Fruit fly (Drosophila melanogaster): ENCODE results near the gene arg.

Gene arg

DNA sequence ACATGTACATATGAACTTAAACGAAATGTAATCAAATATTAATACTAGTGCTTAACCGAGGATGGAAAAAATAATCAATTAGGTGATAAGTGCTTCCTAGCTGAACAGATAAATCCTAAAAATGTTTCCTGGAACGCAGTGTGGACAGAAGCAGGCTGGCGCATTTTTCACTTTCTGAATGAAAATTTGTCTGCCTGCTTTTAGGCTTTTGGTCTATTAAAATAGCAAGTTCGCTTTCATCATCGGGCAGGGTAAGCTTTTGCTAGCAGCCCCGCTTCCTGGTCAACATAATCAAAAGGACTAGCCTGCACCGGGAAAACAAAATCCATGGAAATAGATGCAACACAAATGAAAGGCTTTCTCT lies 15.1 kb upstream of the arg start:
- TF ChIP-seq ttk (optimal IDR thresholded peaks at IDR 0.05) (no peak), Sin3A (optimal IDR thresholded peaks at IDR 0.05) (no peak), h (optimal IDR thresholded peaks at IDR 0.05) (no peak), psq (optimal IDR thresholded peaks at IDR 0.05) (no peak), insv (optimal IDR thresholded peaks at IDR 0.05) (no peak), Myc (optimal IDR thresholded peaks at IDR 0.05) (no peak)

DNA sequence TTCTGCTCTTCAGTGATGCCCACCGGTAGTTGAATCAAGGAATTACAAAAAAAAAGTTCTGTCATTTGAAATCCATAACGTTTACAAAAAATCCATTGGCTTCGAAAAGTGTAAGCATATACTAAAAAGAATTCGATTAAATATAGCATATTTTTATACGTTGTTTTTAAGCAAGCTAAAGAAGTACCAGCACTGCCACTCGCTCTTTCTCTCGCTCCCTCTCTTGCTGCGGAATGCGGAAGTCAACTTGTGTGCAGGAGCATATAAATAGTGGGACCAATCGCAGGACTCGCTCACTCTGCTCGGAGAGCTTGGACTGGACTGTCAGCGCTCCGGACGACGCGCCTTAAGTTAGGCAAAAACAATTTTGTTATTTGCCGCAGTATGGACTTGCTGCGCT lies 14.6 kb upstream of the arg start, which contains the start of gene CG17778:
TSS of gene CG17778 (plus strand) at position 8 of the 400 bp plus-strand sequence.
- TF ChIP-seq psq (optimal IDR thresholded peaks at IDR 0.05), result no peak
- no peak for TF ChIP-seq ttk (optimal IDR thresholded peaks at IDR 0.05)
- no peak for TF ChIP-seq Sin3A (optimal IDR thresholded peaks at IDR 0.05)
- no peak for TF ChIP-seq Myc (optimal IDR thresholded peaks at IDR 0.05)
- no peak for TF ChIP-seq insv (optimal IDR thresholded peaks at IDR 0.05)
- no peak for TF ChIP-seq h (optimal IDR thresholded peaks at IDR 0.05)

DNA sequence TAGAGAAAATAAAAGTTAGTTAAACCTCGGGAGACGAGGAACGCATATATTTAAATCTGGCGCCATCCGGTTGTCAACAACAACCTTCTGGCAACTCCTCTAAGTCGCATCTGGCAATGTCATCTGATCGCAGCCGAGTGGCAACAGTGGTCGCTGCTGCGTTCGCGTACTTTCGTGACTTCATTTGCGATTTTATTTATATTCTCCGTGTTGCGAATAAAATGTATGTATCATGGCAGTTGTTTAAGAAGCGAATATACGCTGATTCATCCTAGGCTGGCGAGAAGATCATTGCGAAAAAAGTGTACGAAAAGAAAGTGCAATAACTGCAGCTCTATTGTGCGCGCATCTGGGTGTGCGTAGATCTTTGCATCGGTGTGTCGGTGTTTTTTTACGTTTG lies 12.9 kb upstream of the arg start, which contains the start of gene svr:
TSS of gene svr (plus strand) at position 121 of the 400 bp plus-strand sequence.
- TF ChIP-seq insv (optimal IDR thresholded peaks at IDR 0.05) (no peak), psq (optimal IDR thresholded peaks at IDR 0.05) (no peak), Sin3A (optimal IDR thresholded peaks at IDR 0.05) (no peak), Myc (optimal IDR thresholded peaks at IDR 0.05) (no peak)

DNA sequence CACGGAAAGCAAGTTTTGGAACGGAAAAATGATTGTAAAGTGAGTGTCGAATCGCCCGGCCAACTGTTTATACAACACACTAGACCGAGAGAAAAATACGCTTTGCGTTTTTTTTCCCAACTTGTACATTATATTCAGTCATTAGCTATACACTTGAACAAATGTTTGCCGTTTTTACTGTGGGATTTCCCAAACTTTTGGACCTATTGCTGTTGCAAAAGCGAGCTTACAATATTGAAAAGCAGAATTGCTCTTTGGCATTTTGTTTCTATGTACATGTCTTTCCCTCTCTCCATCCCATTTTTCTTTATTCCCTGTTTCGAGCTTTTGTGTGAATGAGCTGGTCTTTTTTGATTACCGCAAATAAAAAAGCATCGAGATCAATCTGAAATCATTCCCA lies 11.8 kb upstream of the arg start:
- no peak for TF ChIP-seq insv (optimal IDR thresholded peaks at IDR 0.05)
- TF ChIP-seq Myc (optimal IDR thresholded peaks at IDR 0.05), result no peak
- TF ChIP-seq ttk (optimal IDR thresholded peaks at IDR 0.05), result no peak
- TF ChIP-seq h (optimal IDR thresholded peaks at IDR 0.05), result no peak
- TF ChIP-seq Sin3A (optimal IDR thresholded peaks at IDR 0.05), result no peak
- no peak for TF ChIP-seq psq (optimal IDR thresholded peaks at IDR 0.05)

DNA sequence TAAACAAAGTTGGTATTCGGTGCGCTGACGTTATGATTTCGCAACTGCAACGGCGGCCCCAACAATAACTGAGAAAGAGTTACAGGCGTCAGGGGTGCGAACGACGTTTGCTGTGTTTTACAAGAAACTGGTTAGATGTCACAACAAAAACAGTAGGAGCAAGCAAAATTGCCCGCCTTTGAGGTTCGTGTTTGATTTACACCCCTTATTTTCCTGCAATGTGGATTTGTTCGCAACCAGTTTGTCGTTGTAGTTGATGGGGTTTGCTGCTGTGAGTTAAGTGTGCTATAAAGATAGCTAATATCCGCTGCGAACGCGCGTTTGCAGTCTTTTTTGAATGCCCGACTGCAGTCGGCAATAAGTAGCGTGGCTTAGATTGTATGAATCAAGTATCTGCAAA lies 10.8 kb upstream of the arg start:
- TF ChIP-seq psq (optimal IDR thresholded peaks at IDR 0.05) (no peak), Myc (optimal IDR thresholded peaks at IDR 0.05) (no peak), Sin3A (optimal IDR thresholded peaks at IDR 0.05) (no peak), insv (optimal IDR thresholded peaks at IDR 0.05) (no peak), h (optimal IDR thresholded peaks at IDR 0.05) (no peak), ttk (optimal IDR thresholded peaks at IDR 0.05) (no peak)

DNA sequence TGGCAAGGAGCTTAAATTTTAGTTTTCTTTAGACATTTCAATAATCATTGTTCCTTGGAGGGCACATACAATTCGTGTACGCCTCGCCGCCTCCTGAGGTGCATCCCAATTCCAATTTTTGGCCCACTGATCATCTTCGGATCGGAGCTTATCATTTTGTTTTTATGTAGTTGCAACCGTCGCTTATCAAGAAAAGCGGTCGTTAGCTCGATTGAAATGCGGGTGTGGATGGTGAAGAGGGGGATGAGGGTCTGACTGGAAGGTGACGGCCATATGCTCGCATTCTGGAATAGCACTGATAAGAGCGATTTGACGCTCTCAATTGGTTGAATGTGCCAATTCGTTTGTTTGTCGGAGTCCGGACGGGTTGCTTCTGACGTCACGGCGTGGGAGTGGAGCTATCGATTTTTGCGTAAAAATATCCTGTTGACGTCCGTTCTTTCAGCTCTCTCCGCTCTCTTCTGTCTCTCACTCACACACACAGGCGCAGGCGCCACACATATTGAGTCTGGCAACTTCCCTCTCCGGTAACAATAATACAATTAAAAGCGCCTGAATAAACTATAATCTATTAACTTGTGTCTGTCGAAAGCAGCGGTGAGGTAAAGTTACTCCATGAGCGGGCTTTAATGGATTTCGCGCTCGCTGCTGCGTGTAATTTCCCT lies 10.2 kb upstream of the arg start:
- TF ChIP-seq h (optimal IDR thresholded peaks at IDR 0.05), result no peak
- TF ChIP-seq psq (optimal IDR thresholded peaks at IDR 0.05), result no peak
- no peak for TF ChIP-seq insv (optimal IDR thresholded peaks at IDR 0.05)
- no peak for TF ChIP-seq Sin3A (optimal IDR thresholded peaks at IDR 0.05)
- no peak for TF ChIP-seq ttk (optimal IDR thresholded peaks at IDR 0.05)
- TF ChIP-seq Myc (optimal IDR thresholded peaks at IDR 0.05), result no peak

DNA sequence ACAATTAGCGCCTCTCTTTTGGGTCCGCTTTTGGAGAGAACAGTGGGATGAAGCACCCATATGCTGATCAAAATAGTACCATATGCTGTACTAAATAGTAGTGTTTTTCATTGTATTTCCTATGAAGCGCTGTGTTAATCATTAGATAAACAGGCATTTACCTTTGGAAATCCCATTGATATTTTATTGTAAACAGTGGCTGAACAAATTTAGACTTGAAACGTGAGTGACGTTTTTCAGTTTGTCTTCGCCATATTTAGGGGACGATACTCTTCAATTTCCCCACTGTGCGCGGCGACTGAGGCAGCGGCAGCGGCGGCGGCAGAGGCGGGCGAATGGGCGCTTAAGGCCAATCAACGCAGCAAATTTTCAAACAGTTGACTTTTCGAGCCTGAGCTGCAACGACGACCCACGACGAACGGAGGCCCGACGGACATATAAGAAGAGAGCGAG lies 9.6 kb upstream of the arg start:
- TF ChIP-seq insv (optimal IDR thresholded peaks at IDR 0.05) (no peak), psq (optimal IDR thresholded peaks at IDR 0.05) (no peak), Sin3A (optimal IDR thresholded peaks at IDR 0.05) (no peak), Myc (optimal IDR thresholded peaks at IDR 0.05) (no peak), h (optimal IDR thresholded peaks at IDR 0.05) (no peak), ttk (optimal IDR thresholded peaks at IDR 0.05) (no peak)

DNA sequence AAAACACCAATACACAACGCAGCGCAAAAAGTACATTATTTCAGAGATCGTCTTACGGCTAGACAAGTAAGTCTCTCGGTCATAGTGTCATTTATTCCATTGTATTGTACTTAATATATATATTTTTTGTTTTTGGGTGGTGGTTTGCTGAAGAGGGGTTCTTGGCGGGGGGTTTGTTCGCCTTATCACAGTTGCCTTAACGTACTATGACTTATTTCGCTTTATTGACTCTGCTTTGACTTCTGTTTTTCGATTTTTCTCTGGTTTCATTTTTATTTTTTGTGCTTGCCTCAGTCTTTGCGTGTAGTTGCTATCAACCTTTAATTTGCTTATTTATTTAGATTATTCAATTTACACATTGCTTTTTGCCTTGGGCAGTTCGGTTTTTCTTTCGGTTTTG lies 1.3 kb downstream of the arg start:
- no peak for TF ChIP-seq psq (optimal IDR thresholded peaks at IDR 0.05)
- no peak for TF ChIP-seq h (optimal IDR thresholded peaks at IDR 0.05)
- TF ChIP-seq Myc (optimal IDR thresholded peaks at IDR 0.05), result no peak
- TF ChIP-seq insv (optimal IDR thresholded peaks at IDR 0.05), result no peak
- no peak for TF ChIP-seq Sin3A (optimal IDR thresholded peaks at IDR 0.05)
- TF ChIP-seq ttk (optimal IDR thresholded peaks at IDR 0.05), result no peak

DNA sequence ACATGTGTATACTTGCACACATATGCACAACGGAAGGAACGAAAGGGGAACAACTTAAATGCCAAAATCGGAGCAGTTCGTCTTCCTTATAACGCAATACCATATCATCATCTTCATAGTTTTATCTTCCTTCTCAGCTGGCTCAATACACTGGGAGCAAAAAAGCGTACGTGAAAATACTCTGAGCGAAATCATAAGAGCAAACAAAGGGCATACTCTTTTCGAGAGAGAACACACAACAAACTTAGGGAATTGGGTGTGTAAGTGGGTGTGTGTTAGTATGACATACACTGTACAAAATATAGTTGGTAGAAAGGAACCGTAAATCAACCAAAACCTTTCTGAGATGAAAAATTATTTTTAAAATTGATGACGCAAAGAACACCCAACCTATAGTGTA lies 3.3 kb downstream of the arg start:
- TF ChIP-seq ttk (optimal IDR thresholded peaks at IDR 0.05) (no peak), Myc (optimal IDR thresholded peaks at IDR 0.05) (no peak), psq (optimal IDR thresholded peaks at IDR 0.05) (no peak), h (optimal IDR thresholded peaks at IDR 0.05) (no peak), insv (optimal IDR thresholded peaks at IDR 0.05) (no peak), Sin3A (optimal IDR thresholded peaks at IDR 0.05) (no peak)

DNA sequence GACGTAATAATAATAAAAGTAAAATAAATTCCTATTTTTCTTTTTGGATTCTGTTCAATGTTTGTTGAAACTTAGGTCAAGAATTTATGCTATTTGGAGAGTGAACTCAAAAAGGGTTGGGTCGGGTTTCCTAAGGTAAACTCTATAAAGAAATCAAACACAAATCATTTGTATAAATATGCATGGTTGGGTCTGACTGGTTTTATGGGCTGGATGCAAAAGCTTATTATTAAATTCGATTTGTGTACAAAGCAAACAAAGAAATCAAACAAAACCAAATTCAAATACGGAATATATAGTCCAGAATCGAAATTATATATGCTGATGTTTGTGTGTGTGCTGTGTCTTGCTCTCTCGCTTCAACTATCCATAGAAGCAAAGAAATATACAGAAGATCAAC lies 6.4 kb downstream of the arg start:
- TF ChIP-seq psq (optimal IDR thresholded peaks at IDR 0.05) (no peak), Myc (optimal IDR thresholded peaks at IDR 0.05) (no peak), insv (optimal IDR thresholded peaks at IDR 0.05) (no peak), ttk (optimal IDR thresholded peaks at IDR 0.05) (no peak), h (optimal IDR thresholded peaks at IDR 0.05) (no peak)

DNA sequence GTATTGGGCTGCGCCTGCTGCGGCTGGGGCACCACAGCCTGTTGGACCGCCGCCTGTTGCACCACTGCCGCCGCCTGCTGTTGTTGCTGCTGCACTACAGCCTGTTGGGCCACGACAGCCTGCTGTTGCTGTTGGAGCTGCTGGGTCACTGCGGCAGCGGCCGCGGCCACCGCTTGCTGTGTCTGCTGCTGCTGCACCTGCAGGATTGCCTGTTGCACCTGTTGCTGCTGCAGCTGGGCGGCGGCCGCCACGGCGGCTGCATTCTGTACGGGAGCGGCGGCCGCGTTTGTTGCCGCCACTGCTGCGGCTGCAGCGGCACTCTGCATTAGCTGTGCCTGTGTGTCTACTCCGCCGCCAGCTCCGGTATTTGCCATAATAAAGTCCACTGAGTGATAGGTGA lies 9.6 kb downstream of the arg start:
- TF ChIP-seq Sin3A (optimal IDR thresholded peaks at IDR 0.05), result no peak
- TF ChIP-seq Myc (optimal IDR thresholded peaks at IDR 0.05), result no peak
- no peak for TF ChIP-seq psq (optimal IDR thresholded peaks at IDR 0.05)
- no peak for TF ChIP-seq ttk (optimal IDR thresholded peaks at IDR 0.05)
- no peak for TF ChIP-seq insv (optimal IDR thresholded peaks at IDR 0.05)

DNA sequence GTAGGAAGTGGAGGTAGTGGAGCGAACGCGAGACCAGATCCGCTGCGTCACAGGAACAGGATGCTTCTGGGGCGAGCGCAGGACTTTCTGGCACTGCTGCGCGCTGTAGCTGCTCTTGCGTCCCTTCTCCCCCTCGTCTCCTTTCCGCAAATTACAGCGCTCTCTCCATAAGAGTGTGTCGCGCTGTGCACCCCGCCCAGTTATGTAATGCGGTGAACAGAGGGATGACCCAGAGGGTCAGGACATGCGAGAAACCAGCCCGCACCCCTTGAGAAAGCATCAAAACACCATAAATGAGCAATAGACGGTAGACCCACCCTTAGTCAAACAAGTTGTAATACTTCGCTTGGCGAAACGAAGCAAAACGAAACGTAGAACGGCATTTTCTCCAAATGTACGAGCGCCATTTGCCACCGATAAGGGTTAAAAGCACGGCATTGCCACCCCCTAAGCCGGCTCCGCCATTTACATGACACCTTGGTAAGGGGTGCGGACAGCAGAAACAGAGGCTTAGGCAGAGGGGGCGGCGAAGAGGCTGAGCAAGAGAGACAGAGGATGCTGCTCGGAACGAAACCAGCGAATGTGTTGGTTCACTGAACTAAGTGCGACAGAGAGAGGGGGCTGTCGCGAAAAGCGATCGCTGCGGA lies 11.1 kb downstream of the arg start:
- no peak for TF ChIP-seq Sin3A (optimal IDR thresholded peaks at IDR 0.05)
- no peak for TF ChIP-seq ttk (optimal IDR thresholded peaks at IDR 0.05)
- TF ChIP-seq insv (optimal IDR thresholded peaks at IDR 0.05), result no peak
- TF ChIP-seq h (optimal IDR thresholded peaks at IDR 0.05), result no peak

DNA sequence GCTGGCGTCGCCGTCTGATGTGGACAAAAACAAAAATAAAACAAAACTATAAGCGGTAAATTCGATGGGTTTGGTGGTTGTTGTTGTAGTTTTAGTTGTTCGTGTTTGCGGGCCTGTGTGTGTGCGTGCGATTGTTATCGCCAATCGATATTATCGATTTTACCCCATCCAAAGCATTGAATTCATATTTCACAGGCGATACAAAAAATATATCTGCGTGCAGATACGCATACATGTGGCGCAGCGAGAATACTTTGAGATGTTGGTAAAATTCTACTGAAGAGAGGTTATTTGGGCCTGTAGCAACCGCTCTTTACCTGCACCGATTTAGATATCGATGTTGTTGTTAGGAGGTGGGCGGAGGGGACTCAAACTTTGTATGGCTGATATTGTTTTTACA lies 12.4 kb downstream of the arg start:
- no peak for TF ChIP-seq ttk (optimal IDR thresholded peaks at IDR 0.05)
- TF ChIP-seq psq (optimal IDR thresholded peaks at IDR 0.05), result no peak
- no peak for TF ChIP-seq insv (optimal IDR thresholded peaks at IDR 0.05)
- no peak for TF ChIP-seq h (optimal IDR thresholded peaks at IDR 0.05)
- TF ChIP-seq Sin3A (optimal IDR thresholded peaks at IDR 0.05), result no peak
- no peak for TF ChIP-seq Myc (optimal IDR thresholded peaks at IDR 0.05)

Measured in Kc167 (cell line).